Fruit fly (Drosophila melanogaster) whole organism, embryonic: ENCODE measurements around the gene CG43707.

Source experiments
- Awh ChIP-seq: fragments of 200-800 bp; sonication (Bioruptor generic); IDR thresholded peaks from 2 replicates; pipeline ENCODE4, ENCODE4 v1.3.6; 2022; ENCODE audit warnings: missing biosample characterization, missing genetic modification characterization
- CG10366 ChIP-seq: fragments of 200-800 bp; sonication (Bioruptor generic); IDR thresholded peaks from 2 replicates; pipeline ENCODE4 v1.3.6; 2022; ENCODE audit warnings: missing biosample characterization, missing genetic modification characterization
- CG10654 ChIP-seq: fragments of 200-800 bp; sonication (Bioruptor generic); optimal IDR thresholded peaks from 2 replicates; lab custom pipeline; 2016; ENCODE audit warnings: missing biosample characterization, missing genetic modification characterization
- CG10979 ChIP-seq: fragments of 200-800 bp; sonication (Bioruptor generic); optimal IDR thresholded peaks from 2 replicates; lab custom pipeline; 2018; ENCODE audit warnings: missing biosample characterization, mild to moderate bottlenecking, missing genetic modification characterization, moderate library complexity
- CG11560 ChIP-seq: fragments of 200-800 bp; sonication (Bioruptor generic); IDR thresholded peaks from 3 replicates; pipeline ENCODE4 v1.3.6; 2022; ENCODE audit warnings: missing biosample characterization, missing genetic modification characterization
- CG1233 ChIP-seq: fragments of 200-800 bp; sonication (Bioruptor generic); optimal IDR thresholded peaks from 4 replicates; lab custom pipeline; 2018; ENCODE audit warnings: missing biosample characterization, mild to moderate bottlenecking, missing genetic modification characterization
- CG12659 ChIP-seq: fragments of 200-800 bp; sonication (Bioruptor generic); optimal IDR thresholded peaks from 3 replicates; lab custom pipeline; 2017; ENCODE audit warnings: mild to moderate bottlenecking, missing biosample characterization, missing genetic modification reagents, missing genetic modification characterization
- CG13424 ChIP-seq: fragments of 200-800 bp; sonication (Bioruptor generic); optimal IDR thresholded peaks from 2 replicates; lab custom pipeline; 2019; ENCODE audit warnings: missing biosample characterization, mild to moderate bottlenecking, missing genetic modification characterization, moderate library complexity
- CG14441 ChIP-seq: fragments of 200-800 bp; sonication (Bioruptor generic); IDR thresholded peaks from 2 replicates; pipeline ENCODE4 v1.3.6; 2022; ENCODE audit warnings: missing biosample characterization, missing genetic modification characterization
- CG15269 ChIP-seq: fragments of 200-800 bp; sonication (Bioruptor generic); optimal IDR thresholded peaks from 2 replicates; lab custom pipeline; 2018; ENCODE audit warnings: missing biosample characterization, mild to moderate bottlenecking, missing genetic modification characterization, moderate library complexity
- CG2712 ChIP-seq: fragments of 200-800 bp; optimal IDR thresholded peaks from 3 replicates; lab custom pipeline; 2019; ENCODE audit warnings: missing biosample characterization, mild to moderate bottlenecking, missing genetic modification characterization, moderate library complexity
- CG2889 ChIP-seq: fragments of 200-800 bp; sonication (Bioruptor generic); IDR thresholded peaks from 3 replicates; pipeline ENCODE4 v1.3.6; 2022; ENCODE audit warnings: missing biosample characterization, missing genetic modification characterization
- CG33557 ChIP-seq: fragments of 200-800 bp; sonication (Bioruptor generic); optimal IDR thresholded peaks from 2 replicates; lab custom pipeline; 2019; ENCODE audit warnings: missing biosample characterization, mild to moderate bottlenecking, missing genetic modification characterization, moderate library complexity
- CG4424 ChIP-seq: fragments of 200-800 bp; sonication (Bioruptor generic); optimal IDR thresholded peaks from 3 replicates; lab custom pipeline; 2016; ENCODE audit warnings: missing biosample characterization, missing genetic modification characterization
- CG5180 ChIP-seq: fragments of 200-800 bp; sonication (Bioruptor generic); optimal IDR thresholded peaks from 3 replicates; lab custom pipeline; 2017; ENCODE audit warnings: missing biosample characterization, missing genetic modification characterization, mild to moderate bottlenecking, moderate library complexity, missing genetic modification reagents
- CG6689 ChIP-seq: fragments of 200-800 bp; sonication (Bioruptor generic); IDR thresholded peaks from 2 replicates; pipeline ENCODE4 v1.3.6; 2022; ENCODE audit warnings: missing biosample characterization, missing genetic modification characterization
- CG7786 ChIP-seq: fragments of 200-800 bp; sonication (Bioruptor generic); optimal IDR thresholded peaks from 2 replicates; lab custom pipeline; 2016; ENCODE audit warnings: missing biosample characterization, missing genetic modification characterization
- CG8281 ChIP-seq: fragments of 200-800 bp; sonication (Bioruptor generic); optimal IDR thresholded peaks from 2 replicates; lab custom pipeline; 2018; ENCODE audit warnings: missing biosample characterization, mild to moderate bottlenecking, missing genetic modification characterization, moderate library complexity
- CG9727 ChIP-seq: fragments of 200-800 bp; sonication (Bioruptor generic); optimal IDR thresholded peaks from 3 replicates; lab custom pipeline; 2017; ENCODE audit warnings: missing biosample characterization, mild to moderate bottlenecking, missing genetic modification characterization
- CG9817 ChIP-seq: fragments of 200-800 bp; sonication (Bioruptor generic); optimal IDR thresholded peaks from 2 replicates; lab custom pipeline; 2018; ENCODE audit warnings: missing biosample characterization, mild to moderate bottlenecking, missing genetic modification characterization, moderate library complexity
- CoRest ChIP-seq: fragments of 200-800 bp; sonication (Bioruptor generic); optimal IDR thresholded peaks from 3 replicates; lab custom pipeline; 2018; ENCODE audit warnings: missing biosample characterization, mild to moderate bottlenecking, missing genetic modification characterization, moderate library complexity
- Dip3 ChIP-seq: fragments of 200-800 bp; sonication (Bioruptor generic); optimal IDR thresholded peaks from 3 replicates; lab custom pipeline; 2016; ENCODE audit warnings: missing biosample characterization, missing genetic modification characterization
- GATAe ChIP-seq: fragments of 200-800 bp; sonication (Bioruptor generic); conservative IDR thresholded peaks from 2 replicates; pipeline ENCODE4 v1.3.6; 2022; ENCODE audit warnings: missing biosample characterization, missing genetic modification characterization
- Hmx ChIP-seq: fragments of 200-800 bp; sonication (Bioruptor generic); optimal IDR thresholded peaks from 2 replicates; lab custom pipeline; 2016; ENCODE audit warnings: missing biosample characterization, missing genetic modification characterization
- Jarid2 ChIP-seq: fragments of 200-800 bp; sonication (Bioruptor generic); optimal IDR thresholded peaks from 3 replicates; lab custom pipeline; 2017; ENCODE audit warnings: mild to moderate bottlenecking, missing biosample characterization, missing genetic modification reagents, missing genetic modification characterization
- Nf-YA ChIP-seq: fragments of 200-800 bp; sonication (Bioruptor generic); IDR thresholded peaks from 2 replicates; pipeline ENCODE4 v1.3.6; 2022; ENCODE audit warnings: missing biosample characterization, missing genetic modification characterization
- Nf-YC ChIP-seq: fragments of 200-800 bp; optimal IDR thresholded peaks from 3 replicates; lab custom pipeline; 2019; ENCODE audit warnings: missing biosample characterization, mild to moderate bottlenecking, missing genetic modification characterization, moderate library complexity
- NfI ChIP-seq: fragments of 200-800 bp; sonication (Bioruptor generic); optimal IDR thresholded peaks from 3 replicates; lab custom pipeline; 2018; ENCODE audit warnings: missing biosample characterization, mild to moderate bottlenecking, missing genetic modification characterization, moderate library complexity
- Optix ChIP-seq: fragments of 200-800 bp; sonication (Bioruptor generic); IDR thresholded peaks from 3 replicates; pipeline ENCODE4 v1.3.6; 2022; ENCODE audit warnings: missing biosample characterization, missing genetic modification characterization
- Pdp1 ChIP-seq, 2 experiments: fragments of 200-800 bp; sonication (Bioruptor generic); optimal IDR thresholded peaks; 3 replicates each; lab custom pipeline; 2016; ENCODE audit warnings: missing biosample characterization in 2 of 2, missing genetic modification characterization in 2 of 2, mild to moderate bottlenecking in 1 of 2, moderate library complexity in 1 of 2
- Sox102F ChIP-seq: fragments of 200-800 bp; sonication (Bioruptor generic); optimal IDR thresholded peaks from 2 replicates; lab custom pipeline; 2018; ENCODE audit warnings: missing biosample characterization, mild to moderate bottlenecking, missing genetic modification characterization, moderate library complexity
- Sry-δ ChIP-seq: fragments of 200-800 bp; sonication (Bioruptor generic); optimal IDR thresholded peaks from 2 replicates; lab custom pipeline; 2016; ENCODE audit warnings: missing biosample characterization, missing genetic modification characterization
- Xrp1 ChIP-seq: fragments of 200-800 bp; sonication (Bioruptor generic); IDR thresholded peaks from 2 replicates; pipeline ENCODE4 v1.3.6; 2022; ENCODE audit warnings: missing biosample characterization, missing genetic modification characterization
- amos ChIP-seq: fragments of 200-800 bp; sonication (Bioruptor generic); IDR thresholded peaks from 2 replicates; pipeline ENCODE4 v1.3.6; 2022; ENCODE audit warnings: missing biosample characterization, missing genetic modification characterization; ENCODE audit not compliant: partially characterized antibody
- bowl ChIP-seq: fragments of 200-800 bp; sonication (Bioruptor generic); IDR thresholded peaks from 2 replicates; pipeline ENCODE4 v1.3.6; 2022; ENCODE audit warnings: missing biosample characterization, missing genetic modification characterization
- bsh ChIP-seq, 2 experiments: fragments of 200-800 bp; sonication (Bioruptor generic); optimal IDR thresholded peaks; 2 replicates each; lab custom pipeline; 2017 to 2018; ENCODE audit warnings: mild to moderate bottlenecking in 2 of 2, missing biosample characterization in 2 of 2, missing genetic modification characterization in 2 of 2, moderate library complexity in 1 of 2
- ci ChIP-seq: fragments of 200-800 bp; sonication (Bioruptor generic); IDR thresholded peaks from 3 replicates; pipeline ENCODE4 v1.3.6; 2022; ENCODE audit warnings: missing biosample characterization, missing genetic modification characterization
- crol ChIP-seq: fragments of 200-800 bp; sonication (Bioruptor generic); IDR thresholded peaks from 2 replicates; pipeline ENCODE4 v1.3.6; 2022; ENCODE audit warnings: missing biosample characterization, missing genetic modification characterization
- dati ChIP-seq: fragments of 200-800 bp; sonication (Bioruptor generic); IDR thresholded peaks from 2 replicates; pipeline ENCODE4 v1.3.6; 2022; ENCODE audit warnings: missing biosample characterization, missing genetic modification characterization
- emc ChIP-seq: fragments of 200-800 bp; sonication (Bioruptor generic); optimal IDR thresholded peaks from 2 replicates; lab custom pipeline; 2016; ENCODE audit warnings: missing biosample characterization, missing genetic modification characterization
- kay ChIP-seq: fragments of 200-800 bp; sonication (Bioruptor generic); optimal IDR thresholded peaks from 2 replicates; lab custom pipeline; 2016; ENCODE audit warnings: missing biosample characterization, missing genetic modification characterization
- knrl ChIP-seq: fragments of 200-800 bp; sonication (Bioruptor generic); IDR thresholded peaks from 3 replicates; pipeline ENCODE4 v1.3.6; 2022; ENCODE audit warnings: missing biosample characterization, missing genetic modification characterization; ENCODE audit not compliant: partially characterized antibody
- lilli ChIP-seq: fragments of 200-800 bp; sonication (Bioruptor generic); optimal IDR thresholded peaks from 3 replicates; lab custom pipeline; 2016; ENCODE audit warnings: missing biosample characterization, missing genetic modification characterization
- lola ChIP-seq, 3 experiments: fragments of >200 bp in 2 of 3; fragments of 200-800 bp in 1 of 3; sonication (Bioruptor generic) in 1 of 3; optimal IDR thresholded peaks; 2 replicates each; lab custom pipeline; 2017 to 2019; ENCODE audit warnings: missing biosample characterization in 3 of 3, missing genetic modification characterization in 3 of 3, mild to moderate bottlenecking in 1 of 3, moderate library complexity in 1 of 3
- onecut ChIP-seq: fragments of 200-800 bp; sonication (Bioruptor generic); IDR thresholded peaks from 2 replicates; pipeline ENCODE4 v1.3.6; 2022; ENCODE audit warnings: missing biosample characterization, missing genetic modification characterization
- tll ChIP-seq, 2 experiments: fragments of 200-800 bp in 1 of 2; fragments of >200 bp in 1 of 2; sonication (Bioruptor generic) in 1 of 2; optimal IDR thresholded peaks; 2 replicates each; lab custom pipeline; 2017 to 2019; ENCODE audit warnings: missing biosample characterization in 2 of 2, missing genetic modification characterization in 2 of 2, mild to moderate bottlenecking in 1 of 2, moderate library complexity in 1 of 2
- unpg ChIP-seq: fragments of 200-800 bp; sonication (Bioruptor generic); optimal IDR thresholded peaks from 3 replicates; lab custom pipeline; 2018; ENCODE audit warnings: missing biosample characterization, mild to moderate bottlenecking, missing genetic modification characterization, moderate library complexity

CG43707 gene

DNA sequence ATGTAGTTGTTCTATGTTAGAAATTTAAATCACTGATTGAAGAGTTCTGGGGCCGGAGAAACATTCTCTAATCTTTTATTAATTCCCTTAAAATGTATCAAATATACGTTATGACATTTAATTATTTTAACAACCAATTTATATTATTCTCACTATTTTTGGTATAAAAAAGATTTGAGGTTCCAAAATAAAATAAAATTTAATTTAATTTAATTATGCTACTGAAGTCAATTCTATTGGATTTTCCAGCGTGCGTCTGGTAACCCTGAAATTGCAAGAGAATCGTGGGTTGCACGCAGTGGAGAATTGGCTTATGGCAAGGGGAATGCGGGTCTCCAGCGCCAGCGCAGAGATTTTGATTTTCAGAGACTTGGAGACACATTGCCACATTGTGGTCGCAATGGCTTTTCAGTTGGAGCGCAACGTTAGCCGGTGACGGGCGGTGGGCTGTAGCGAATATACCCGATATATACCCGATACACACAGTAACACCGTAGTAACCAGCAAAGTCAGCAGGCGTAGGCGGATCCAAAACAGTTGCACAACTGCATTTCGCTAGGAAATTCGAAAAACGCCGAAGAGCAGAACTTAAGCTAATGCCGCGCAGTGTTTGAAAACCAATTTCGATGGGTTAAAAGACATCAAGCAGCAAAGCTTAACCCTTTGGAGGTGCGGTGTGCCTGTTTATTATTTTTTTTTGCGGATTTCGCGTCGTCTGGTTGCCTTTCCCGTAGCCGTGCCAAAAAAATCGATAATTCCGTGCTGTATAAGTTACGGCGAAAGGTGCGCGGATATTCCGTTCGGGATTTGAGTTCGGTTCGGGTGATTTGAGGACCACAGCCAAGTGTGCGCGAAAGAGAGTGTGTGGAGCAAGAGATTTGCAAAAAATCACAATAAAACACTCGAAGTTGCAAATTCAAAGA is 48.5 kb downstream of the CG43707 start (continued):
- peak; percentile 25 for TF ChIP-seq CG15269 (tag; lab: Kevin White, UChicago)
- peak; percentile 64 for TF ChIP-seq CG10979
- TF ChIP-seq Awh (GFP tag; lab: Robert Waterston, UW) = 0 out of 2 replicates have a peak, but pooled peaks have one; percentile 33
- peak in 1 of 3 experiments; percentile 82 for TF ChIP-seq lola (GFP tag; optimal IDR thresholded peaks at IDR 0.05; lab: Kevin White, UChicago)
- TF ChIP-seq CG12659 = peak; percentile 41
- TF ChIP-seq CG8281 (tag; lab: Kevin White, UChicago) = no peak
- TF ChIP-seq CG5180 = peak; percentile 7
- no peak for TF ChIP-seq tll (GFP tag; optimal IDR thresholded peaks at IDR 0.05; lab: Kevin White, UChicago)
- peak; percentile 4; the same call in 1 of the 2 replicates for TF ChIP-seq CG6689 (GFP tag; lab: Robert Waterston, UW)
- peak; percentile 24; the same call in 1 of the 2 replicates for TF ChIP-seq amos (GFP tag; lab: Robert Waterston, UW)
- no peak for TF ChIP-seq CG9817 (tag; lab: Kevin White, UChicago)
- TF ChIP-seq CG2712 = peak; percentile 60
- TF ChIP-seq bsh (GFP tag; optimal IDR thresholded peaks at IDR 0.05; lab: Kevin White, UChicago) = peak; percentile 24 to 47
- TF ChIP-seq CG9727 = peak; percentile 71
- no peak for TF ChIP-seq CG11560 (tag; lab: Robert Waterston, UW)
- TF ChIP-seq CG10366 (GFP tag; lab: Robert Waterston, UW) = peak; percentile 38
- TF ChIP-seq Nf-YC (tag; lab: Kevin White, UChicago) = peak; percentile 16
- TF ChIP-seq CG10654 (GFP tag; lab: Kevin White, UChicago) = no peak
- peak; percentile 28; the same call in 1 of the 3 replicates for TF ChIP-seq knrl (GFP tag; lab: Robert Waterston, UW)
- TF ChIP-seq Nf-YA (GFP tag; lab: Robert Waterston, UW) = 0 out of 2 replicates have a peak, but pooled peaks have one; percentile 28
- peak; percentile 2 for TF ChIP-seq NfI (GFP tag; lab: Kevin White, UChicago)
- TF ChIP-seq CG2889 (GFP tag; lab: Robert Waterston, UW) = no peak
- TF ChIP-seq CG33557 = peak; percentile 28
- TF ChIP-seq lilli (GFP tag; lab: Kevin White, UChicago) = no peak
- TF ChIP-seq CG13424 (tag; lab: Kevin White, UChicago) = peak; percentile 63
- TF ChIP-seq CG7786 (GFP tag; lab: Kevin White, UChicago) = no peak
- TF ChIP-seq CG1233 (GFP tag; lab: Kevin White, UChicago) = peak; percentile 20
- TF ChIP-seq GATAe (GFP tag; lab: Robert Waterston, UW) = no peak
- TF ChIP-seq crol (GFP tag; lab: Robert Waterston, UW) = peak; percentile 91
- no peak for TF ChIP-seq kay (GFP tag; lab: Kevin White, UChicago)
- peak; percentile 76 for TF ChIP-seq ci
- TF ChIP-seq Optix (GFP tag; lab: Robert Waterston, UW) = peak; percentile 43; the same call in 1 of the 3 replicates
- peak; percentile 70; the same call in 1 of the 2 replicates for TF ChIP-seq bowl
- peak; percentile 21; the same call in 1 of the 2 replicates for TF ChIP-seq Xrp1 (GFP tag; lab: Robert Waterston, UW)
- TF ChIP-seq Jarid2 (GFP tag; lab: Kevin White, UChicago) = peak; percentile 47
- TF ChIP-seq emc (GFP tag; lab: Kevin White, UChicago) = no peak
- peak; percentile 20 for TF ChIP-seq Sox102F (GFP tag; lab: Kevin White, UChicago)
- no peak for TF ChIP-seq dati
- peak; percentile 56 for TF ChIP-seq CoRest (tag; lab: Kevin White, UChicago)
- TF ChIP-seq CG4424 (GFP tag; lab: Kevin White, UChicago) = peak; percentile 44
- no peak for TF ChIP-seq Sry-δ (GFP tag; lab: Kevin White, UChicago)
- TF ChIP-seq Dip3 (GFP tag; lab: Kevin White, UChicago) = peak; percentile 7
- TF ChIP-seq unpg (GFP tag; lab: Kevin White, UChicago) = peak; percentile 22
- TF ChIP-seq Hmx (GFP tag; lab: Kevin White, UChicago) = no peak
- peak in 1 of 2 experiments; percentile 54 for TF ChIP-seq Pdp1 (GFP tag; optimal IDR thresholded peaks at IDR 0.05; lab: Kevin White, UChicago)
- TF ChIP-seq onecut = peak; percentile 92
- TF ChIP-seq CG14441 (GFP tag; lab: Robert Waterston, UW) = peak; percentile 35; the same call in 1 of the 2 replicates
